Worm (Caenorhabditis elegans): ENCODE data around the gene mgrn-1.

ce11 chrX:14356683-14357287 lies 45.3 kb upstream of the mgrn-1 start:
- no peak for TF ChIP-seq sptf-2 (GFP tag; optimal IDR thresholded peaks at IDR 0.05)
- TF ChIP-seq B0035.1 (tag; optimal IDR thresholded peaks at IDR 0.05) = no peak
- TF ChIP-seq Y95B8A.8 (GFP tag; IDR thresholded peaks at IDR 0.05) = no peak

Data from whole organism, young adult.